Fruit fly (Drosophila melanogaster) whole organism, embryonic: ENCODE results near the gene Actn3.

Experiments
- Aef1 ChIP-seq: fragments of 200-800 bp; sonication (Bioruptor generic); IDR thresholded peaks from 3 replicates; pipeline ENCODE4 v1.3.6; 2022; ENCODE audit warnings: missing biosample characterization, missing genetic modification characterization
- BEAF-32 ChIP-seq: fragments of 200-800 bp; sonication (Bioruptor generic); optimal IDR thresholded peaks from 3 replicates; lab custom pipeline; 2017; ENCODE audit warnings: missing biosample characterization, missing genetic modification characterization, mild to moderate bottlenecking, moderate library complexity, missing genetic modification reagents
- CG1024 ChIP-seq: fragments of 200-800 bp; sonication (Bioruptor generic); IDR thresholded peaks from 2 replicates; pipeline ENCODE4 v1.3.6; 2022; ENCODE audit warnings: missing biosample characterization, missing genetic modification characterization
- CG11456 ChIP-seq: fragments of 200-800 bp; sonication (Bioruptor generic); IDR thresholded peaks from 3 replicates; pipeline ENCODE4 v1.3.6; 2022; ENCODE audit warnings: missing biosample characterization, missing genetic modification characterization
- CG12155 ChIP-seq: fragments of 200-800 bp; sonication (Bioruptor generic); optimal IDR thresholded peaks from 3 replicates; lab custom pipeline; 2016; ENCODE audit warnings: missing biosample characterization, missing genetic modification characterization
- CG13894 ChIP-seq: fragments of 200-800 bp; sonication (Bioruptor generic); optimal IDR thresholded peaks from 3 replicates; lab custom pipeline; 2018; ENCODE audit warnings: missing biosample characterization, mild to moderate bottlenecking, missing genetic modification characterization, moderate library complexity
- CG15011 ChIP-seq: fragments of 200-800 bp; sonication (Bioruptor generic); optimal IDR thresholded peaks from 3 replicates; lab custom pipeline; 2018; ENCODE audit warnings: missing biosample characterization, mild to moderate bottlenecking, missing genetic modification characterization
- CG2199 ChIP-seq: fragments of 200-800 bp; sonication (Bioruptor generic); IDR thresholded peaks from 3 replicates; pipeline ENCODE4 v1.3.6; 2022; ENCODE audit warnings: missing biosample characterization, missing genetic modification characterization
- CG2889 ChIP-seq: fragments of 200-800 bp; sonication (Bioruptor generic); IDR thresholded peaks from 3 replicates; pipeline ENCODE4 v1.3.6; 2022; ENCODE audit warnings: missing biosample characterization, missing genetic modification characterization
- CG3065 ChIP-seq: fragments of 200-800 bp; sonication (Bioruptor generic); optimal IDR thresholded peaks from 2 replicates; lab custom pipeline; 2016; ENCODE audit warnings: missing biosample characterization, missing genetic modification characterization
- CG34422 ChIP-seq: fragments of 200-800 bp; sonication (Bioruptor generic); IDR thresholded peaks from 3 replicates; pipeline ENCODE4 v1.3.6; 2022; ENCODE audit warnings: missing biosample characterization, missing genetic modification characterization
- CG4328 ChIP-seq: fragments of 200-800 bp; sonication (Bioruptor generic); optimal IDR thresholded peaks from 3 replicates; lab custom pipeline; 2017; ENCODE audit warnings: missing biosample characterization, missing genetic modification reagents, missing genetic modification characterization
- CG7357 ChIP-seq: fragments of 200-800 bp; sonication (Bioruptor generic); IDR thresholded peaks from 3 replicates; pipeline ENCODE4 v1.3.6; 2022; ENCODE audit warnings: missing biosample characterization, missing genetic modification characterization
- CG7745 ChIP-seq: fragments of 200-800 bp; sonication (Bioruptor generic); optimal IDR thresholded peaks from 2 replicates; lab custom pipeline; 2018; ENCODE audit warnings: missing biosample characterization, mild to moderate bottlenecking, missing genetic modification characterization, moderate library complexity
- CG7987 ChIP-seq: fragments of 200-800 bp; sonication (Bioruptor generic); optimal IDR thresholded peaks from 2 replicates; lab custom pipeline; 2018; ENCODE audit warnings: missing biosample characterization, mild to moderate bottlenecking, missing genetic modification characterization, moderate library complexity
- D19B ChIP-seq: fragments of 200-800 bp; sonication (Bioruptor generic); optimal IDR thresholded peaks from 2 replicates; lab custom pipeline; 2017; ENCODE audit warnings: missing biosample characterization, mild to moderate bottlenecking, missing genetic modification characterization
- Dbx ChIP-seq: fragments of 200-800 bp; sonication (Bioruptor generic); IDR thresholded peaks from 3 replicates; pipeline ENCODE4 v1.3.6; 2022; ENCODE audit warnings: missing biosample characterization, missing genetic modification characterization
- Doc3 ChIP-seq: fragments of 200-800 bp; sonication (Bioruptor generic); IDR thresholded peaks from 3 replicates; pipeline ENCODE4 v1.3.6; 2022; ENCODE audit warnings: missing biosample characterization, missing genetic modification characterization; ENCODE audit not compliant: partially characterized antibody
- Drgx ChIP-seq: fragments of 200-800 bp; sonication (Bioruptor generic); IDR thresholded peaks from 2 replicates; pipeline ENCODE4 v1.3.6; 2022; ENCODE audit warnings: missing biosample characterization, missing genetic modification characterization
- E2f2 ChIP-seq: fragments of 200-800 bp; sonication (Bioruptor generic); IDR thresholded peaks from 2 replicates; pipeline ENCODE4 v1.3.6; 2022; ENCODE audit warnings: missing biosample characterization, missing genetic modification characterization
- HLH54F ChIP-seq: fragments of 200-800 bp; sonication (Bioruptor generic); optimal IDR thresholded peaks from 3 replicates; lab custom pipeline; 2016; ENCODE audit warnings: missing biosample characterization, missing genetic modification characterization
- Hr51 ChIP-seq, 2 experiments: fragments of 200-800 bp; sonication (Bioruptor generic); optimal IDR thresholded peaks; 2 replicates in 1 of 2; 3 replicates in 1 of 2; lab custom pipeline; 2016 to 2018; ENCODE audit warnings: missing biosample characterization in 2 of 2, missing genetic modification characterization in 2 of 2, mild to moderate bottlenecking in 1 of 2, moderate library complexity in 1 of 2
- Lhr ChIP-seq: fragments of 200-800 bp; sonication (Bioruptor generic); optimal IDR thresholded peaks from 3 replicates; lab custom pipeline; 2017; ENCODE audit warnings: mild to moderate bottlenecking, missing biosample characterization, missing genetic modification reagents, missing genetic modification characterization
- MBD-R2 ChIP-seq: fragments of 200-800 bp; sonication (Bioruptor generic); IDR thresholded peaks from 2 replicates; pipeline ENCODE4 v1.3.6; 2022; ENCODE audit warnings: missing biosample characterization, missing genetic modification characterization
- Nf-YC ChIP-seq: fragments of 200-800 bp; optimal IDR thresholded peaks from 3 replicates; lab custom pipeline; 2019; ENCODE audit warnings: missing biosample characterization, mild to moderate bottlenecking, missing genetic modification characterization, moderate library complexity
- Opbp ChIP-seq: fragments of 200-800 bp; sonication (Bioruptor generic); IDR thresholded peaks from 3 replicates; pipeline ENCODE4 v1.3.6; 2022; ENCODE audit warnings: missing biosample characterization, missing genetic modification characterization; ENCODE audit not compliant: partially characterized antibody
- Pdp1 ChIP-seq, 2 experiments: fragments of 200-800 bp; sonication (Bioruptor generic); optimal IDR thresholded peaks; 3 replicates each; lab custom pipeline; 2016; ENCODE audit warnings: missing biosample characterization in 2 of 2, missing genetic modification characterization in 2 of 2, mild to moderate bottlenecking in 1 of 2, moderate library complexity in 1 of 2
- Stat92E ChIP-seq, 3 experiments: fragments of >200 bp in 2 of 3; fragments of 200-800 bp in 1 of 3; sonication (Bioruptor generic) in 1 of 3; optimal IDR thresholded peaks; 2 replicates each; lab custom pipeline; 2017 to 2019; ENCODE audit warnings: missing biosample characterization in 3 of 3, missing genetic modification characterization in 3 of 3, mild to moderate bottlenecking in 1 of 3, moderate library complexity in 1 of 3
- az2 ChIP-seq: fragments of 200-800 bp; sonication (Bioruptor generic); optimal IDR thresholded peaks from 3 replicates; lab custom pipeline; 2016; ENCODE audit warnings: missing biosample characterization, missing genetic modification characterization
- bbx ChIP-seq: fragments of 200-800 bp; sonication (Bioruptor generic); IDR thresholded peaks from 2 replicates; pipeline ENCODE4 v1.3.6; 2022; ENCODE audit warnings: missing biosample characterization, missing genetic modification characterization; ENCODE audit not compliant: partially characterized antibody
- bsh ChIP-seq, 2 experiments: fragments of 200-800 bp; sonication (Bioruptor generic); optimal IDR thresholded peaks; 2 replicates each; lab custom pipeline; 2017 to 2018; ENCODE audit warnings: mild to moderate bottlenecking in 2 of 2, missing biosample characterization in 2 of 2, missing genetic modification characterization in 2 of 2, moderate library complexity in 1 of 2
- cg ChIP-seq: fragments of 200-800 bp; sonication (Bioruptor generic); optimal IDR thresholded peaks from 3 replicates; lab custom pipeline; 2019; ENCODE audit warnings: missing biosample characterization, mild to moderate bottlenecking, missing genetic modification characterization, moderate library complexity
- chn ChIP-seq: fragments of 200-800 bp; sonication (Bioruptor generic); optimal IDR thresholded peaks from 2 replicates; lab custom pipeline; 2016; ENCODE audit warnings: missing biosample characterization, missing genetic modification characterization
- crp ChIP-seq, 2 experiments: fragments of 200-800 bp; sonication (Bioruptor generic); optimal IDR thresholded peaks; 2 replicates in 1 of 2; 3 replicates in 1 of 2; lab custom pipeline; 2017; ENCODE audit warnings: missing biosample characterization in 2 of 2, missing genetic modification characterization in 2 of 2, mild to moderate bottlenecking in 1 of 2, moderate library complexity in 1 of 2
- dpn ChIP-seq, 2 experiments: fragments of 200-800 bp; sonication (Bioruptor generic); optimal IDR thresholded peaks; 3 replicates each; lab custom pipeline; 2016; ENCODE audit warnings: missing biosample characterization in 2 of 2, missing genetic modification characterization in 2 of 2
- maf-S ChIP-seq: fragments of 200-800 bp; sonication (Bioruptor generic); optimal IDR thresholded peaks from 2 replicates; lab custom pipeline; 2016; ENCODE audit warnings: missing biosample characterization, missing genetic modification characterization
- nom ChIP-seq: fragments of 200-800 bp; sonication (Bioruptor generic); optimal IDR thresholded peaks from 2 replicates; lab custom pipeline; 2017; ENCODE audit warnings: missing biosample characterization, missing genetic modification characterization, mild to moderate bottlenecking, moderate library complexity, missing genetic modification reagents
- oc ChIP-seq: fragments of 200-800 bp; sonication (Bioruptor generic); optimal IDR thresholded peaks from 2 replicates; lab custom pipeline; 2018; ENCODE audit warnings: missing biosample characterization, mild to moderate bottlenecking, missing genetic modification characterization, moderate library complexity
- onecut ChIP-seq: fragments of 200-800 bp; sonication (Bioruptor generic); IDR thresholded peaks from 2 replicates; pipeline ENCODE4 v1.3.6; 2022; ENCODE audit warnings: missing biosample characterization, missing genetic modification characterization
- prd ChIP-seq, 3 experiments: fragments of >200 bp in 2 of 3; fragments of 200-800 bp in 1 of 3; sonication (Bioruptor generic) in 1 of 3; optimal IDR thresholded peaks in 2 of 3; IDR thresholded peaks in 1 of 3; 2 replicates in 2 of 3; 3 replicates in 1 of 3; pipeline versions ENCODE4 v1.3.6 to Lab custom; 2017 to 2022; ENCODE audit warnings: missing biosample characterization in 1 of 3, missing genetic modification characterization in 1 of 3
- sc ChIP-seq, 3 experiments: fragments of >200 bp in 2 of 3; fragments of 200-800 bp in 1 of 3; sonication (Bioruptor generic) in 1 of 3; optimal IDR thresholded peaks; 2 replicates in 2 of 3; 3 replicates in 1 of 3; lab custom pipeline; 2017; ENCODE audit warnings: mild to moderate bottlenecking in 1 of 3, missing biosample characterization in 1 of 3, missing genetic modification characterization in 1 of 3, missing genetic modification reagents in 1 of 3
- seq ChIP-seq: fragments of 200-800 bp; sonication (Bioruptor generic); IDR thresholded peaks from 2 replicates; pipeline ENCODE4 v1.3.6; 2022; ENCODE audit warnings: missing biosample characterization, missing genetic modification characterization
- unc-4 ChIP-seq: fragments of 200-800 bp; sonication (Bioruptor generic); IDR thresholded peaks from 2 replicates; pipeline ENCODE4 v1.3.6; 2022; ENCODE audit warnings: missing biosample characterization, missing genetic modification characterization; ENCODE audit not compliant: partially characterized antibody
- unpg ChIP-seq: fragments of 200-800 bp; sonication (Bioruptor generic); optimal IDR thresholded peaks from 3 replicates; lab custom pipeline; 2018; ENCODE audit warnings: missing biosample characterization, mild to moderate bottlenecking, missing genetic modification characterization, moderate library complexity
- zfh2 ChIP-seq: fragments of 200-800 bp; sonication (Bioruptor generic); optimal IDR thresholded peaks from 2 replicates; lab custom pipeline; 2016; ENCODE audit warnings: missing biosample characterization, missing genetic modification characterization

Gene Actn3

DNA sequence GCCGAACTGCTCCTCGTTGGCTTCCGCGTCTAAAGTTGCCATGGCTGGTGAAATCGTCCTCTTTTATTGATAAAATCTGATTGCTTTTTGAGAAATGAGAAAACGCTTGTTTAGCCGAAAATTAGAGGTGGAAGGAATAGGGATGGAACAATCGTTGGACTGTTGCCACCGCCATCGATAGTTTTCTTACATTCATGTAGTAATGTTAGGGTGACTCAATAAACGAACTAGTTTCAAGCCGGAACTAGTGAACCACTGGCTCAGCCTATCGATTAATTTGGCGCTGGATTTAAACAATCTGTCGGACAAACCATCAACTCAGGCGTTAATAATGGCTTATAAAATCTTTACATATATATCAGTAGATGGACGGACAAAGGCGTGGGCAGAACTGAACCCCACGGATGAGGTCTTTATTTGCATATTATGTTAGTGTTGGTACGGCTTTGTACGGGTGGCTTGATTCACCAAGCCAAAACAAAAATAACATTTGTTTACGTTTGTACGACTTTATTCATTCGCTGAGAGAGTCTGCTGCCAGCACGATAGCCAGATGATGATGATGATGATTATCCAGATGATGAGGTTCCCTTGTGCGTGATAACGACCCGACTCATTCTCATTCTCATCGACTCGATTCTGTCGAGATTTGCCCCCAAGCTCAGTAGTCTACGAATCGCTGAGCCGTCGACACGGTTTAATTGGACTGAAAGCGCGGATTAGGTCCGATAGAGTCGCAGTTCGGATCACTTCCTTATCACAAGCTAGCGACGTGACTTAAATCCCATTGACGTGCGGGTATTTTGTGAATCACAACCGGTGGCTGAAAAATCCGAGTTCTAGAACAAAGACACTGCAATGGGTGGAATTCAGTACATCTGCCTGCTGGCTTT, 24.9 kb upstream of the Actn3 start, which contains the start of the genes Sf3a1 and Irc (continued):
- peak; percentile 46 for TF ChIP-seq zfh2 (GFP tag; lab: Kevin White, UChicago)
- no peak for TF ChIP-seq Aef1 (GFP tag; lab: Robert Waterston, UW)
- TF ChIP-seq CG13894 = peak; percentile 42
- TF ChIP-seq BEAF-32 (GFP tag; lab: Kevin White, UChicago) = peak; percentile 96
- TF ChIP-seq unpg (GFP tag; lab: Kevin White, UChicago) = peak; percentile 14
- TF ChIP-seq CG3065 (GFP tag; lab: Kevin White, UChicago) = peak; percentile 30
- no peak for TF ChIP-seq crp (GFP tag; optimal IDR thresholded peaks at IDR 0.05; lab: Kevin White, UChicago)
- TF ChIP-seq D19B (GFP tag; lab: Kevin White, UChicago) = no peak
- no peak for TF ChIP-seq bsh (GFP tag; optimal IDR thresholded peaks at IDR 0.05; lab: Kevin White, UChicago)
- peak; percentile 18 for TF ChIP-seq cg
- no peak for TF ChIP-seq prd (optimal IDR thresholded peaks at IDR 0.05; lab: Kevin White, UChicago)
- TF ChIP-seq prd (GFP tag; IDR thresholded peaks at IDR 0.05; lab: Robert Waterston, UW) = 0 out of 3 replicates have a peak, but pooled peaks have one; percentile 31
- TF ChIP-seq Lhr (GFP tag; lab: Kevin White, UChicago) = peak; percentile 72
- TF ChIP-seq CG11456 = 0 out of 3 replicates have a peak, but pooled peaks have one; percentile 17
- peak; percentile 93 for TF ChIP-seq MBD-R2 (GFP tag; lab: Robert Waterston, UW)
- peak; percentile 1 for TF ChIP-seq maf-S
- TF ChIP-seq onecut (GFP tag; lab: Robert Waterston, UW) = no peak
- TF ChIP-seq HLH54F (GFP tag; lab: Kevin White, UChicago) = peak; percentile 13
- peak; percentile 22 for TF ChIP-seq Nf-YC (tag; lab: Kevin White, UChicago)
- TF ChIP-seq oc = peak; percentile 70
- TF ChIP-seq Dbx (GFP tag; lab: Robert Waterston, UW) = peak; percentile 48; the same call in 1 of the 3 replicates
- peak; percentile 20; the same call in 1 of the 2 replicates for TF ChIP-seq Drgx (GFP tag; lab: Robert Waterston, UW)
- TF ChIP-seq sc (optimal IDR thresholded peaks at IDR 0.05; lab: Kevin White, UChicago) = no peak
- TF ChIP-seq sc (GFP tag; optimal IDR thresholded peaks at IDR 0.05; lab: Kevin White, UChicago) = no peak
- TF ChIP-seq Stat92E (GFP tag; optimal IDR thresholded peaks at IDR 0.05; lab: Kevin White, UChicago) = peak in 1 of 3 experiments; percentile 68
- TF ChIP-seq Doc3 (GFP tag; lab: Robert Waterston, UW) = peak; percentile 93
- TF ChIP-seq CG7745 (tag; lab: Kevin White, UChicago) = no peak
- TF ChIP-seq Hr51 (GFP tag; optimal IDR thresholded peaks at IDR 0.05; lab: Kevin White, UChicago) = no peak
- no peak for TF ChIP-seq CG15011
- TF ChIP-seq bbx (GFP tag; lab: Robert Waterston, UW) = peak; percentile 97
- TF ChIP-seq CG7357 = no peak
- no peak for TF ChIP-seq CG4328 (GFP tag; lab: Kevin White, UChicago)
- no peak for TF ChIP-seq CG2889 (GFP tag; lab: Robert Waterston, UW)
- TF ChIP-seq CG1024 = no peak
- TF ChIP-seq az2 (GFP tag; lab: Kevin White, UChicago) = no peak
- peak; percentile 97 for TF ChIP-seq E2f2 (GFP tag; lab: Robert Waterston, UW)
- peak; percentile 96 for TF ChIP-seq unc-4 (GFP tag; lab: Robert Waterston, UW)
- no peak for TF ChIP-seq chn (GFP tag; lab: Kevin White, UChicago)
- peak; percentile 24 to 52 for TF ChIP-seq dpn (GFP tag; optimal IDR thresholded peaks at IDR 0.05; lab: Kevin White, UChicago)
- TF ChIP-seq nom = peak; percentile 64
- TF ChIP-seq Pdp1 (GFP tag; optimal IDR thresholded peaks at IDR 0.05; lab: Kevin White, UChicago) = peak; percentile 25 to 54
- peak; percentile 19 for TF ChIP-seq CG12155 (GFP tag; lab: Kevin White, UChicago)
- peak; percentile 97 for TF ChIP-seq Opbp (GFP tag; lab: Robert Waterston, UW)
- peak; percentile 46; the same call in 1 of the 3 replicates for TF ChIP-seq CG34422 (GFP tag; lab: Robert Waterston, UW)
- peak; percentile 71; the same call in 1 of the 3 replicates for TF ChIP-seq CG2199 (GFP tag; lab: Robert Waterston, UW)
- TF ChIP-seq seq (GFP tag; lab: Robert Waterston, UW) = no peak
- peak; percentile 78 for TF ChIP-seq CG7987 (GFP tag; lab: Kevin White, UChicago)
